Fruit fly (Drosophila melanogaster): ENCODE results near the gene CG7634.

The CG7634 gene

dm6 chr3L:21516716-21517266, 48.4 kb upstream of the CG7634 start (continued):
- TF ChIP-seq dsx (GFP tag; optimal IDR thresholded peaks at IDR 0.05; ENCODE audit: poor library complexity, severe bottlenecking) (peak; percentile 23), dac (GFP tag; optimal IDR thresholded peaks at IDR 0.05) (no peak), CG8319 (GFP tag; optimal IDR thresholded peaks at IDR 0.05) (peak; percentile 18), topi (GFP tag; optimal IDR thresholded peaks at IDR 0.05) (peak; percentile 52), CG32006 (GFP tag; optimal IDR thresholded peaks at IDR 0.05) (peak; percentile 24), achi (GFP tag; optimal IDR thresholded peaks at IDR 0.05) (peak; percentile 73), CG10631 (GFP tag; optimal IDR thresholded peaks at IDR 0.05) (peak; percentile 50), CG11762 (GFP tag; optimal IDR thresholded peaks at IDR 0.05; ENCODE audit: insufficient read depth) (peak; percentile 50), cyc (GFP tag; optimal IDR thresholded peaks at IDR 0.05) (peak; percentile 39), CG34406 (GFP tag; optimal IDR thresholded peaks at IDR 0.05) (no peak)

- no peak for TF ChIP-seq spab (GFP tag; optimal IDR thresholded peaks at IDR 0.05)
- TF ChIP-seq ss (GFP tag; optimal IDR thresholded peaks at IDR 0.05) = no peak
- TF ChIP-seq CG6163 (GFP tag; IDR thresholded peaks at IDR 0.05) = no peak
- no peak for TF ChIP-seq CG34406 (GFP tag; optimal IDR thresholded peaks at IDR 0.05)
- no peak for TF ChIP-seq CG6276 (GFP tag; optimal IDR thresholded peaks at IDR 0.05)
- no peak for TF ChIP-seq Hr39 (GFP tag; optimal IDR thresholded peaks at IDR 0.05)
- TF ChIP-seq Sox15 (GFP tag; optimal IDR thresholded peaks at IDR 0.05) = no peak
- no peak for TF ChIP-seq Hr38 (GFP tag; optimal IDR thresholded peaks at IDR 0.05)
- no peak for TF ChIP-seq CG8119 (GFP tag; IDR thresholded peaks at IDR 0.05)
- TF ChIP-seq Blimp-1 (GFP tag; optimal IDR thresholded peaks at IDR 0.05) = no peak
- TF ChIP-seq CG6854 (GFP tag; optimal IDR thresholded peaks at IDR 0.05) = no peak
- no peak for TF ChIP-seq CG3919 (GFP tag; optimal IDR thresholded peaks at IDR 0.05)
- no peak for TF ChIP-seq CG8632 (GFP tag; optimal IDR thresholded peaks at IDR 0.05)
- TF ChIP-seq dsx (GFP tag; optimal IDR thresholded peaks at IDR 0.05; ENCODE audit: poor library complexity, severe bottlenecking) = no peak
These were observed 46.9 kb upstream of the CG7634 start for dm6 chr3L:21518345-21518744.

dm6 chr3L:21523059-21523836, 42.0 kb upstream of the CG7634 start, which contains the start of gene CG7611:
Gene CG7611, plus strand, starts transcription at chr3L:21523186.
- TF ChIP-seq CG16779 (tag; optimal IDR thresholded peaks at IDR 0.05) (no peak), achi (GFP tag; optimal IDR thresholded peaks at IDR 0.05) (no peak), CG11294 (GFP tag; IDR thresholded peaks at IDR 0.05) (no peak), Sox14 (GFP tag; optimal IDR thresholded peaks at IDR 0.05) (peak; percentile 59), Ets21C (GFP tag; optimal IDR thresholded peaks at IDR 0.05) (no peak), OdsH (GFP tag; optimal IDR thresholded peaks at IDR 0.05) (no peak), esn (GFP tag; optimal IDR thresholded peaks at IDR 0.05) (no peak), svp (GFP tag) (peak; percentile 79), CG3919 (GFP tag; optimal IDR thresholded peaks at IDR 0.05) (no peak), dsx (GFP tag; optimal IDR thresholded peaks at IDR 0.05; ENCODE audit: poor library complexity, severe bottlenecking) (peak; percentile 50), Eip78C (GFP tag) (peak; percentile 54), CG6854 (GFP tag; optimal IDR thresholded peaks at IDR 0.05) (peak; percentile 54), ss (GFP tag; optimal IDR thresholded peaks at IDR 0.05) (peak in 1 of 2 experiments; percentile 39), Hr4 (GFP tag; optimal IDR thresholded peaks at IDR 0.05) (no peak), vri (GFP tag; optimal IDR thresholded peaks at IDR 0.05) (peak; percentile 35)

DNA sequence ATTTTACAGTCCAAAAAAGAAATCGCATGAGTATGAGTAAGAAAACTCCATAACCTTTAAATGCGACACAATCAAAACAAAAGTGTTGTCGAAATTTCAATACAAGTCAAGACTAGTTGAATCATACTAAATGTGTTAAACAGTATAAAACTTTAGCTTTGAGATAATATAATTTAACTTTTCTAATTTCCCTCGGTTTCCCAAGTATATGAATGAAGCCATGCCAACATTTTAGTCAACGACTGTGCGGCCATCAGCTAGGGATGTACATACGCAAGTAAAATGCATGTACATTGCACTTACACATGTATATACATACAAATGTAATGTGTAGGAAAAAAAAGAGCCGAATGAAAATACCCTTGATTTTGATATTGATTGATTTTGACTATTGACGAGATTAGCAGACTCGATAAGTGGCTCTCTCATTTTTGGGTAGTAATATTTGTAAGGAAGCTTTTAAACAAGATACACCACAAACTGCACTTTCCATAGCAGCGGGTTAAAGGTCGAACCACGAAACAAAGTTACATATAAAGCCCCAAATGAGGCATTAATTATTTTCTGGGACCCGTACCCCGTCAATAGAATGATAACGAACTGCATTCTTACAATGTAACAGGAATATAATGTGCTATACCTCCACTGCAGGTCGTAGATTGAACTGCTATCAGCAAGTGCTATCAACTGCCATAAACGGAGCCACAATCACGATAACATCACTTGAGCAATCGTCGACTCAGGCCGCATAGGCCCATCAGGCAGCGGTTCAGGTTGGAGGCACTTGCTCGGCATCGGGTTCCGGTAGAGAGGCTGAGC, 40.9 kb upstream of the CG7634 start:
- TF ChIP-seq topi (GFP tag; optimal IDR thresholded peaks at IDR 0.05) (peak; percentile 35), ss (GFP tag; optimal IDR thresholded peaks at IDR 0.05) (no peak), Eip78C (GFP tag) (peak; percentile 83), svp (GFP tag) (peak; percentile 95), salr (GFP tag; optimal IDR thresholded peaks at IDR 0.05) (no peak), Met (GFP tag; optimal IDR thresholded peaks at IDR 0.05) (no peak), CG6792 (GFP tag; optimal IDR thresholded peaks at IDR 0.05) (peak; percentile 40), CG32006 (GFP tag; optimal IDR thresholded peaks at IDR 0.05) (no peak), Smox (GFP tag; optimal IDR thresholded peaks at IDR 0.05) (no peak), CG3032 (tag; optimal IDR thresholded peaks at IDR 0.05) (peak; percentile 31), lz (GFP tag; optimal IDR thresholded peaks at IDR 0.05) (peak; percentile 23), OdsH (GFP tag; optimal IDR thresholded peaks at IDR 0.05) (no peak), Sox14 (GFP tag; optimal IDR thresholded peaks at IDR 0.05) (peak; percentile 39), esn (GFP tag; optimal IDR thresholded peaks at IDR 0.05) (peak; percentile 62), acj6 (GFP tag; optimal IDR thresholded peaks at IDR 0.05) (peak; percentile 61), Eip75B (GFP tag; optimal IDR thresholded peaks at IDR 0.05) (peak; percentile 61), pdm3 (GFP tag; optimal IDR thresholded peaks at IDR 0.05) (no peak), CG4318 (GFP tag; optimal IDR thresholded peaks at IDR 0.05) (no peak)

Measured in whole organism, prepupa.